Worm (Caenorhabditis elegans) whole organism, L4 larva: Measurements from ENCODE around the gene F22E5.12.

Experiments
- R02D3.7 ChIP-seq: fragments of 150-350 bp; sonication (generic microtip); optimal IDR thresholded peaks from 3 replicates; lab custom pipeline; 2014; ENCODE audit warnings: missing biosample characterization, missing genetic modification characterization
- ZK337.2 ChIP-seq: fragments of 200-800 bp; sonication (Bioruptor generic); IDR thresholded peaks from 2 replicates; pipeline ENCODE4 v1.3.6; 2022; ENCODE audit warnings: missing genetic modification reagents, missing genetic modification characterization, missing compliant biosample characterization
- daf-12 ChIP-seq: fragments of 150-350 bp; optimal IDR thresholded peaks from 2 replicates; lab custom pipeline; 2014; ENCODE audit warnings: missing biosample characterization, missing genetic modification reagents, missing genetic modification characterization
- gei-8 ChIP-seq: fragments of 200-800 bp; sonication (Bioruptor generic); optimal IDR thresholded peaks from 2 replicates; lab custom pipeline; 2018; ENCODE audit warnings: mild to moderate bottlenecking, missing genetic modification characterization, missing compliant biosample characterization
- hlh-30 ChIP-seq: sonication (generic microtip); optimal IDR thresholded peaks from 2 replicates; lab custom pipeline; 2017; ENCODE audit warnings: antibody characterized with exemption, mild to moderate bottlenecking, missing genetic modification characterization, missing compliant biosample characterization; ENCODE audit not compliant: insufficient read depth
- nhr-28 ChIP-seq: fragments of 150-350 bp; optimal IDR thresholded peaks from 2 replicates; lab custom pipeline; 2014; ENCODE audit warnings: missing biosample characterization, missing genetic modification characterization
- nhr-77 ChIP-seq: fragments of 150-350 bp; optimal IDR thresholded peaks from 2 replicates; lab custom pipeline; 2014; ENCODE audit warnings: missing biosample characterization, missing genetic modification characterization
- saeg-2 ChIP-seq: fragments of 200-800 bp; sonication (Bioruptor generic); IDR thresholded peaks from 2 replicates; pipeline ENCODE4 v1.3.6; 2022; ENCODE audit warnings: missing genetic modification reagents, missing genetic modification characterization, missing compliant biosample characterization
- snpc-4 ChIP-seq: fragments of 150-350 bp; optimal IDR thresholded peaks from 2 replicates; lab custom pipeline; 2014; ENCODE audit warnings: missing biosample characterization, missing genetic modification characterization

ce11 chrII:2695079-2695478 is 48.4 kb upstream of the F22E5.12 start:
- TF ChIP-seq ZK337.2 (GFP tag; lab: Robert Waterston, UW) = no peak
- no peak for TF ChIP-seq hlh-30 (tag; lab: Kevin White, UChicago)
- TF ChIP-seq snpc-4 = no peak
- TF ChIP-seq R02D3.7 (tag; lab: Kevin White, UChicago) = no peak
- TF ChIP-seq saeg-2 (GFP tag; lab: Robert Waterston, UW) = no peak
- TF ChIP-seq gei-8 = no peak
- no peak for TF ChIP-seq nhr-28 (tag; lab: Kevin White, UChicago)
- TF ChIP-seq daf-12 (tag; lab: Kevin White, UChicago) = no peak
- TF ChIP-seq nhr-77 = no peak
